Worm (Caenorhabditis elegans) whole organism, young adult: Measurements from ENCODE around the gene fbxa-29.

Experiments used
- B0035.1 ChIP-seq: sonication (generic microtip); optimal IDR thresholded peaks from 2 replicates; lab custom pipeline; 2016; ENCODE audit warnings: missing genetic modification characterization, mild to moderate bottlenecking, missing compliant biosample characterization, missing genotype, missing genetic modification reagents
- F22D6.2 ChIP-seq: sonication (generic microtip); optimal IDR thresholded peaks from 2 replicates; lab custom pipeline; 2016; ENCODE audit warnings: mild to moderate bottlenecking, missing genetic modification characterization, missing compliant biosample characterization
- F33H1.4 ChIP-seq: fragments of 200-800 bp; sonication (Bioruptor generic); IDR thresholded peaks from 2 replicates; pipeline ENCODE4 v1.3.6; 2022; ENCODE audit warnings: missing genetic modification reagents, missing genetic modification characterization, missing compliant biosample characterization
- F52B5.7 ChIP-seq: sonication (generic microtip); optimal IDR thresholded peaks from 2 replicates; lab custom pipeline; 2016; ENCODE audit warnings: mild to moderate bottlenecking, missing genetic modification characterization, missing compliant biosample characterization
- F55B11.4 ChIP-seq: sonication (generic microtip); optimal IDR thresholded peaks from 2 replicates; lab custom pipeline; 2016; ENCODE audit warnings: missing compliant biosample characterization, missing genetic modification characterization, borderline replicate concordance; ENCODE audit not compliant: insufficient read depth
- Y53F4B.3 ChIP-seq: fragments of 200-800 bp; sonication (Bioruptor generic); IDR thresholded peaks from 2 replicates; pipeline ENCODE4 v1.3.6; 2022; ENCODE audit warnings: missing genetic modification reagents, missing genetic modification characterization, missing compliant biosample characterization
- Y56A3A.18 ChIP-seq: fragments of 200-800 bp; sonication (Bioruptor generic); IDR thresholded peaks from 2 replicates; pipeline ENCODE4 v1.3.6; 2022; ENCODE audit warnings: missing genetic modification reagents, missing genetic modification characterization, missing compliant biosample characterization
- Y95B8A.8 ChIP-seq: fragments of 200-800 bp; sonication (Bioruptor generic); IDR thresholded peaks from 2 replicates; pipeline ENCODE4 v1.3.6; 2022; ENCODE audit warnings: missing genetic modification reagents, missing genetic modification characterization, missing compliant biosample characterization
- ZK185.1 ChIP-seq: sonication (generic microtip); optimal IDR thresholded peaks from 2 replicates; lab custom pipeline; 2016; ENCODE audit warnings: mild to moderate bottlenecking, missing genetic modification characterization, missing compliant biosample characterization; ENCODE audit not compliant: poor library complexity, severe bottlenecking
- cebp-2 ChIP-seq: fragments of 200-800 bp; sonication (Bioruptor generic); IDR thresholded peaks from 2 replicates; pipeline ENCODE4 v1.3.6; 2022; ENCODE audit warnings: missing genetic modification characterization, missing compliant biosample characterization
- ceh-91 ChIP-seq: fragments of 200-800 bp; sonication (Bioruptor generic); IDR thresholded peaks from 2 replicates; pipeline ENCODE4 v1.3.6; 2022; ENCODE audit warnings: missing genetic modification reagents, missing genetic modification characterization, missing compliant biosample characterization
- chd-7 ChIP-seq: sonication (generic microtip); optimal IDR thresholded peaks from 2 replicates; lab custom pipeline; 2016; ENCODE audit warnings: mild to moderate bottlenecking, missing genetic modification characterization, moderate library complexity, missing compliant biosample characterization
- egl-44 ChIP-seq: fragments of 200-800 bp; sonication (Bioruptor generic); IDR thresholded peaks from 2 replicates; pipeline ENCODE4 v1.3.6; 2022; ENCODE audit warnings: missing genetic modification reagents, missing genetic modification characterization, missing compliant biosample characterization
- ets-4 ChIP-seq: fragments of 200-800 bp; sonication (Bioruptor generic); optimal IDR thresholded peaks from 2 replicates; lab custom pipeline; 2018; ENCODE audit warnings: mild to moderate bottlenecking, missing genetic modification characterization, missing compliant biosample characterization
- hrde-1 ChIP-seq: sonication (generic microtip); optimal IDR thresholded peaks from 2 replicates; lab custom pipeline; 2016; ENCODE audit warnings: missing genetic modification characterization, mild to moderate bottlenecking, missing compliant biosample characterization, moderate library complexity, missing genotype, missing genetic modification reagents, borderline replicate concordance
- let-526 ChIP-seq: fragments of 200-800 bp; sonication (Bioruptor generic); IDR thresholded peaks from 2 replicates; pipeline ENCODE4 v1.3.6; 2022; ENCODE audit warnings: missing genetic modification reagents, missing genetic modification characterization, missing compliant biosample characterization
- lin-35 ChIP-seq, 3 experiments: fragments of 150-350 bp in 2 of 3; sonication (generic microtip) in 1 of 3; optimal IDR thresholded peaks; 2 replicates each; lab custom pipeline; 2014 to 2018; ENCODE audit warnings: missing biosample characterization in 3 of 3, missing genetic modification characterization in 3 of 3, missing genetic modification reagents in 3 of 3
- lin-54 ChIP-seq: fragments of 200-800 bp; sonication (Bioruptor generic); optimal IDR thresholded peaks from 2 replicates; lab custom pipeline; 2018; ENCODE audit warnings: mild to moderate bottlenecking, missing genetic modification characterization, missing compliant biosample characterization
- mel-28 ChIP-seq: sonication (generic microtip); optimal IDR thresholded peaks from 2 replicates; lab custom pipeline; 2016; ENCODE audit warnings: borderline replicate concordance, mild to moderate bottlenecking, missing genetic modification characterization, missing compliant biosample characterization
- mxl-1 ChIP-seq: sonication (generic microtip); optimal IDR thresholded peaks from 2 replicates; lab custom pipeline; 2016; ENCODE audit warnings: missing genetic modification characterization, missing compliant biosample characterization
- nfya-2 ChIP-seq: fragments of 200-800 bp; sonication (Bioruptor generic); IDR thresholded peaks from 2 replicates; pipeline ENCODE4 v1.3.6; 2022; ENCODE audit warnings: missing genetic modification reagents, missing genetic modification characterization, missing compliant biosample characterization
- nhr-179 ChIP-seq: sonication (generic microtip); optimal IDR thresholded peaks from 2 replicates; lab custom pipeline; 2016; ENCODE audit warnings: mild to moderate bottlenecking, missing genetic modification characterization, missing compliant biosample characterization
- nhr-80 ChIP-seq: sonication (generic microtip); optimal IDR thresholded peaks from 2 replicates; lab custom pipeline; 2016; ENCODE audit warnings: missing genetic modification characterization, missing compliant biosample characterization
- pha-4 ChIP-seq: fragments of 150-350 bp; sonication (generic microtip); optimal IDR thresholded peaks from 2 replicates; lab custom pipeline; 2014; ENCODE audit warnings: missing biosample characterization, missing genetic modification reagents, missing genetic modification characterization
- rcor-1 ChIP-seq: fragments of 200-800 bp; sonication (Bioruptor generic); IDR thresholded peaks from 2 replicates; pipeline ENCODE4 v1.3.6; 2022; ENCODE audit warnings: missing genetic modification reagents, missing genetic modification characterization, missing compliant biosample characterization
- repo-1 ChIP-seq: sonication (generic microtip); optimal IDR thresholded peaks from 2 replicates; lab custom pipeline; 2017; ENCODE audit warnings: mild to moderate bottlenecking, missing genetic modification characterization, missing compliant biosample characterization
- sea-2 ChIP-seq: fragments of 200-800 bp; sonication (Bioruptor generic); IDR thresholded peaks from 2 replicates; pipeline ENCODE4 v1.3.6; 2022; ENCODE audit warnings: missing genetic modification characterization, missing compliant biosample characterization
- snpc-1.1 ChIP-seq: sonication (generic microtip); optimal IDR thresholded peaks from 2 replicates; lab custom pipeline; 2017; ENCODE audit warnings: missing genetic modification characterization, mild to moderate bottlenecking, missing compliant biosample characterization, antibody characterized with exemption, moderate library complexity, missing genotype, missing genetic modification reagents; ENCODE audit not compliant: insufficient read depth
- snpc-3.4 ChIP-seq: sonication (generic microtip); optimal IDR thresholded peaks from 2 replicates; lab custom pipeline; 2017; ENCODE audit warnings: missing genetic modification characterization, mild to moderate bottlenecking, missing compliant biosample characterization, antibody characterized with exemption, moderate library complexity, missing genotype, missing genetic modification reagents
- snpc-4 ChIP-seq, 5 experiments: fragments of 150-350 bp in 1 of 5; sonication (generic microtip) in 4 of 5; optimal IDR thresholded peaks; 2 replicates each; lab custom pipeline; 2014 to 2018; ENCODE audit warnings: missing genetic modification characterization in 5 of 5, missing biosample characterization in 3 of 5, antibody characterized with exemption in 2 of 5, mild to moderate bottlenecking in 2 of 5, missing compliant biosample characterization in 2 of 5, missing genotype in 2 of 5, moderate library complexity in 2 of 5, missing genetic modification reagents in 1 of 5
- unc-62 ChIP-seq: fragments of 150-350 bp; optimal IDR thresholded peaks from 2 replicates; lab custom pipeline; 2014; ENCODE audit warnings: missing biosample characterization, missing genetic modification reagents, missing genetic modification characterization
- ztf-3 ChIP-seq: fragments of 200-800 bp; sonication (Bioruptor generic); optimal IDR thresholded peaks from 2 replicates; lab custom pipeline; 2018; ENCODE audit warnings: mild to moderate bottlenecking, missing genetic modification characterization, missing compliant biosample characterization

Gene fbxa-29

ce11 chrIII:1273655-1274328 lies at the start of gene fbxa-29:
Gene fbxa-29, minus strand, starts transcription at chrIII:1273705.
- TF ChIP-seq F33H1.4 (GFP tag; lab: Robert Waterston, UW) = no peak
- no peak for TF ChIP-seq rcor-1 (GFP tag; lab: Robert Waterston, UW)
- no peak for TF ChIP-seq cebp-2
- TF ChIP-seq ets-4 (GFP tag; lab: Kevin White, UChicago) = no peak
- TF ChIP-seq sea-2 (GFP tag; lab: Robert Waterston, UW) = no peak
- TF ChIP-seq nhr-80 (tag; lab: Kevin White, UChicago) = peak; percentile 30
- TF ChIP-seq snpc-4 (GFP tag; optimal IDR thresholded peaks at IDR 0.05; lab: Kevin White, UChicago) = no peak
- TF ChIP-seq snpc-4 (tag; optimal IDR thresholded peaks at IDR 0.05; lab: Kevin White, UChicago) = no peak
- TF ChIP-seq, all 124 proteins: peak for 1

DNA sequence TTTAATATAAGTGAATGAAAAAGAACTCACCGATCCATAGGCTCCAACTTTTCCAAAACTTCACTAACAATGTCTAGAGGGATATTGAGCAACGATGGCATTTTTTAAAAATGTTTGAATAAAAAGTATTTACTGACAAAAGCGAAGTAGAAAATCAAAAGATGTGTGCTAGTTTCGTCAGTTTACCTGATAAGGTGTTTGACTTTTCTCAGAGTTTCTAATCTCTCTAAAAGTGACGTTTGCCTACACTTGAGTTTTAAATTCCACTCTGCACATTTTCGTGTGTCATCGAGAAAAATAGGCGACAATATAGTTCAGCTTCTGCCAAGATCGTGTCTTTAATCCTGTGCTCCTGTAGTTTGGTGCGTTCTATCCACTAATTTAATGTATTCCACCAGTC lies 48.1 kb upstream of the fbxa-29 start, which contains the start of gene fbxa-15:
TSS of gene fbxa-15 (minus strand) at position 101 of the 400 bp plus-strand sequence.
- no peak for TF ChIP-seq egl-44 (GFP tag; lab: Robert Waterston, UW)
- TF ChIP-seq chd-7 = no peak

DNA sequence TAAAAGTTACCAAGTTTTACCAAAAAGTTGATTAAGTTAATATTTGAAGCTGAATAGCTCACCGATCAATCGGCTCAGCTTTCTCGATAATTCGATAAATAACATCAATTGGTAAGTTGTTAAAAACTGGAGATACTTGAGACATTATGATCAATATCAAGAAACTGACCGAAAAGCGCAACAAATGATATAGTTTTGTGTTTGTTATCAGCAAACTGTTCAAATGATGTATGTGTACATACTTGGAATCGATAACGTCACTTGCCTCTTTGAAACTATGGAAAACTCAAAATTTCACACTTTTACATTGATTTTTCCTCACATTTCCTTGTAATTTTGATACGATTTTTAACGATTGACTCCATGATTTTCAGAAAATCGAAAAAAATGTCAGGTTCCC lies 41.5 kb upstream of the fbxa-29 start, which contains the start of the genes fbxa-80 and fbxa-19:
TSS of gene fbxa-80 (minus strand) at position 173 of the 400 bp plus-strand sequence.
TSS of gene fbxa-19 (plus strand) at position 364 of the 400 bp plus-strand sequence.
- TF ChIP-seq nhr-80 (tag; lab: Kevin White, UChicago) (peak; percentile 43), hrde-1 (tag; lab: Kevin White, UChicago) (no peak)

DNA sequence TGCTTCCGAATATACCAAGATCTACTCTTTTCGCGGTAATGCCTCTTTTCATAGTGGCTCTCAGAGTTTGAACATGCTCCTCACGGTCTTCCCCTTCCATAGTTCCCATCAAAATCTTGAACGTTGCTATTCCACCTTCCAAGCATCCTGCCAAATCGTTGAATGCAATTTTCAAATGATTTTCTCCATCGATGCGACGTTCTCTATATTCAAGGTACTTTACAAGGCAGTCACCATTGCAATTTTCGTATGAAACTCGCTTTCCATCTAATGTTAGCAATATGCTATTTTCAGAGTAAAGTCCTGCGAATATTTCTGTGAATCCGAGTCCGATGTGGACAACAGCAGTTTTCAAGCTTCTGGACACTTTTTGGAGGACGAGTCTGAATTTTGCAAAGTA lies 40.8 kb upstream of the fbxa-29 start:
- TF ChIP-seq nfya-2 (GFP tag; lab: Robert Waterston, UW) (no peak), unc-62 (GFP tag; lab: Kevin White, UChicago) (no peak), F55B11.4 (tag; lab: Kevin White, UChicago) (no peak), Y95B8A.8 (GFP tag; lab: Robert Waterston, UW) (no peak), B0035.1 (tag; lab: Kevin White, UChicago) (no peak), snpc-3.4 (tag; lab: Kevin White, UChicago) (no peak), nhr-179 (tag; lab: Kevin White, UChicago) (no peak), repo-1 (tag; lab: Kevin White, UChicago) (no peak), lin-54 (GFP tag; lab: Kevin White, UChicago) (no peak), Y56A3A.18 (GFP tag; lab: Robert Waterston, UW) (no peak), Y53F4B.3 (GFP tag; lab: Robert Waterston, UW) (no peak), lin-35 (GFP tag; optimal IDR thresholded peaks at IDR 0.05; lab: Kevin White, UChicago) (no peak), F52B5.7 (tag; lab: Kevin White, UChicago) (no peak), ztf-3 (GFP tag; lab: Kevin White, UChicago) (no peak), ZK185.1 (tag; lab: Kevin White, UChicago) (no peak), ceh-91 (GFP tag; lab: Robert Waterston, UW) (no peak), mxl-1 (tag; lab: Kevin White, UChicago) (no peak)

DNA sequence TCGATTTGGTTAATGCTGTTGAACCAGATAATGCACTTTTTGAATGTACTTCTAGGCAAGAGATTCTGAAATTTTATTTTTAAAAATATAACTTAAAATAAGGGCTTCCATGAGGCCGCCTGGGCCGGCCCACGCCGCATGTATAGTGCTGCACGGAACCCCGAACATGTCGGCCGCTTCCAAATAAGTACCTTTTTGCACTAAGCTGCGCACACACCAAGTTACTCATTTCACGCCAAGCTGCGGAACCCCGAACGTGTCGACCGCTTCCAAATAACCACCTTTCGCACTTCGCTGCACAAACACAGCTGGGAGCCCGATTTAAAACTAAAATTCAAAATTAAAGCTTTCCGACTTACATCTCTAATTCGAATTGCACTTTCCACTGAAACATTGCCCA lies 37.9 kb upstream of the fbxa-29 start:
- no peak for TF ChIP-seq F22D6.2
- TF ChIP-seq snpc-1.1 (tag; lab: Kevin White, UChicago) = peak; percentile 61
- TF ChIP-seq snpc-4 (GFP tag; optimal IDR thresholded peaks at IDR 0.05; lab: Kevin White, UChicago) = peak; percentile 46
- peak in 2 of 4 experiments; percentile 68 to 85 for TF ChIP-seq snpc-4 (tag; optimal IDR thresholded peaks at IDR 0.05; lab: Kevin White, UChicago)
- TF ChIP-seq let-526 (GFP tag; lab: Robert Waterston, UW) = no peak
- no peak for TF ChIP-seq pha-4
- TF ChIP-seq mel-28 = no peak
- TF ChIP-seq unc-62 (GFP tag; lab: Kevin White, UChicago) = no peak
